Fruit fly (Drosophila melanogaster): ENCODE results near the gene CG43783.

CG43783 gene

dm6 chr3L:8997686-8998239, 43.7 kb upstream of the CG43783 start, which contains the start of the genes smg and CG5087 (continued):
- TF ChIP-seq cwo (GFP tag; optimal IDR thresholded peaks at IDR 0.05) (no peak), ems (GFP tag; optimal IDR thresholded peaks at IDR 0.05) (peak; percentile 40), CG2116 (GFP tag; optimal IDR thresholded peaks at IDR 0.05) (peak; percentile 97), Hr3 (GFP tag; optimal IDR thresholded peaks at IDR 0.05) (peak; percentile 52), CG17612 (GFP tag; IDR thresholded peaks at IDR 0.05) (no peak), Rfx (GFP tag; IDR thresholded peaks at IDR 0.05) (peak; percentile 77), p53 (GFP tag; optimal IDR thresholded peaks at IDR 0.05) (peak; percentile 66), ERR (GFP tag; optimal IDR thresholded peaks at IDR 0.05) (peak; percentile 51), vnd (GFP tag; IDR thresholded peaks at IDR 0.05; ENCODE audit: partially characterized antibody) (peak; percentile 30; the same call in 1 of the 3 replicates), CG1647 (GFP tag; optimal IDR thresholded peaks at IDR 0.05) (peak; percentile 40), ato (GFP tag; IDR thresholded peaks at IDR 0.05; ENCODE audit: partially characterized antibody) (peak; percentile 59), nmo (GFP tag; optimal IDR thresholded peaks at IDR 0.05) (peak; percentile 71), NC2β (GFP tag; optimal IDR thresholded peaks at IDR 0.05) (peak; percentile 66), CG8765 (GFP tag; IDR thresholded peaks at IDR 0.05) (no peak), dm (GFP tag; optimal IDR thresholded peaks at IDR 0.05) (peak; percentile 57), al (GFP tag; IDR thresholded peaks at IDR 0.05) (peak; percentile 27; the same call in 1 of the 2 replicates), MTF-1 (GFP tag; optimal IDR thresholded peaks at IDR 0.05; ENCODE audit: borderline replicate concordance) (no peak), CG31441 (GFP tag; IDR thresholded peaks at IDR 0.05) (no peak), Hr51 (GFP tag; optimal IDR thresholded peaks at IDR 0.05) (peak in 1 of 2 experiments; percentile 8), ash1 (GFP tag; optimal IDR thresholded peaks at IDR 0.05) (peak; percentile 24), Fer1 (GFP tag; optimal IDR thresholded peaks at IDR 0.05) (peak; percentile 16), CG13123 (GFP tag; optimal IDR thresholded peaks at IDR 0.05) (peak; percentile 1), CG4707 (GFP tag; optimal IDR thresholded peaks at IDR 0.05) (no peak), CG3281 (GFP tag; optimal IDR thresholded peaks at IDR 0.05) (peak; percentile 3), CG7745 (tag; optimal IDR thresholded peaks at IDR 0.05) (peak; percentile 79), ind (GFP tag; optimal IDR thresholded peaks at IDR 0.05) (peak; percentile 17), slbo (GFP tag; IDR thresholded peaks at IDR 0.05) (peak; percentile 81), Hr78 (GFP tag; optimal IDR thresholded peaks at IDR 0.05) (peak in 1 of 2 experiments; percentile 46), CG13296 (GFP tag; optimal IDR thresholded peaks at IDR 0.05) (peak; percentile 48), Sry-β (GFP tag; optimal IDR thresholded peaks at IDR 0.05) (peak; percentile 79), Mad (GFP tag; optimal IDR thresholded peaks at IDR 0.05) (peak; percentile 27), CG9727 (GFP tag; optimal IDR thresholded peaks at IDR 0.05) (peak; percentile 40), wek (GFP tag; optimal IDR thresholded peaks at IDR 0.05) (no peak), Optix (GFP tag; IDR thresholded peaks at IDR 0.05) (no peak), CG13287 (GFP tag; IDR thresholded peaks at IDR 0.05; ENCODE audit: partially characterized antibody) (peak; percentile 76), trh (GFP tag; optimal IDR thresholded peaks at IDR 0.05) (no peak), Xbp1 (GFP tag; optimal IDR thresholded peaks at IDR 0.05) (peak; percentile 67), CG7987 (GFP tag; optimal IDR thresholded peaks at IDR 0.05) (peak; percentile 56), salm (tag; optimal IDR thresholded peaks at IDR 0.05) (peak; percentile 6), CG10147 (GFP tag; optimal IDR thresholded peaks at IDR 0.05) (no peak), CG11247 (GFP tag; IDR thresholded peaks at IDR 0.05) (peak; percentile 36; the same call in 1 of the 2 replicates), amos (GFP tag; IDR thresholded peaks at IDR 0.05; ENCODE audit: partially characterized antibody) (peak; percentile 74), D (optimal IDR thresholded peaks at IDR 0.05) (no peak), D (GFP tag; optimal IDR thresholded peaks at IDR 0.05) (no peak), bcd (GFP tag; optimal IDR thresholded peaks at IDR 0.05) (peak; percentile 58), eyg (GFP tag; optimal IDR thresholded peaks at IDR 0.05) (peak; percentile 17), CG18262 (tag; optimal IDR thresholded peaks at IDR 0.05) (peak; percentile 25), CG11695 (GFP tag; IDR thresholded peaks at IDR 0.05) (no peak), Sry-δ (GFP tag; optimal IDR thresholded peaks at IDR 0.05) (peak; percentile 99)

Measured in whole organism, embryonic.